Worm (Caenorhabditis elegans) whole organism, young adult: ENCODE results near the gene exc-15.

Experiments used
- B0035.1 ChIP-seq: sonication (generic microtip); optimal IDR thresholded peaks from 2 replicates; lab custom pipeline; 2016; ENCODE audit warnings: missing genetic modification characterization, mild to moderate bottlenecking, missing compliant biosample characterization, missing genotype, missing genetic modification reagents
- C06A6.2 ChIP-seq: fragments of 200-800 bp; sonication (Bioruptor generic); conservative IDR thresholded peaks from 2 replicates; pipeline ENCODE4 v1.3.6; 2022; ENCODE audit warnings: missing genetic modification characterization, missing compliant biosample characterization
- C17E4.6 ChIP-seq: fragments of 200-800 bp; sonication (Bioruptor generic); IDR thresholded peaks from 2 replicates; pipeline ENCODE4 v1.3.6; 2022; ENCODE audit warnings: missing genetic modification reagents, missing genetic modification characterization, missing compliant biosample characterization
- D2030.7 ChIP-seq: fragments of 200-800 bp; sonication (Bioruptor generic); IDR thresholded peaks from 2 replicates; pipeline ENCODE4 v1.3.6; 2022; ENCODE audit warnings: missing genetic modification reagents, missing genetic modification characterization, missing compliant biosample characterization
- F22D6.2 ChIP-seq: sonication (generic microtip); optimal IDR thresholded peaks from 2 replicates; lab custom pipeline; 2016; ENCODE audit warnings: mild to moderate bottlenecking, missing genetic modification characterization, missing compliant biosample characterization
- F49E8.2 ChIP-seq: sonication (generic microtip); optimal IDR thresholded peaks from 3 replicates; lab custom pipeline; 2017; ENCODE audit warnings: missing genetic modification characterization, mild to moderate bottlenecking, missing compliant biosample characterization, antibody characterized with exemption, moderate library complexity; ENCODE audit not compliant: insufficient read depth
- F52B5.7 ChIP-seq: sonication (generic microtip); optimal IDR thresholded peaks from 2 replicates; lab custom pipeline; 2016; ENCODE audit warnings: mild to moderate bottlenecking, missing genetic modification characterization, missing compliant biosample characterization
- F57A8.1 ChIP-seq: fragments of 200-800 bp; sonication (Bioruptor generic); optimal IDR thresholded peaks from 2 replicates; lab custom pipeline; 2018; ENCODE audit warnings: mild to moderate bottlenecking, missing genetic modification characterization, moderate library complexity, missing compliant biosample characterization
- F57C9.4 ChIP-seq: sonication (generic microtip); optimal IDR thresholded peaks from 2 replicates; lab custom pipeline; 2017; ENCODE audit warnings: mild to moderate bottlenecking, missing genetic modification characterization, missing compliant biosample characterization
- K12H6.12 ChIP-seq: fragments of 200-800 bp; sonication (Bioruptor generic); optimal IDR thresholded peaks from 2 replicates; lab custom pipeline; 2018; ENCODE audit warnings: mild to moderate bottlenecking, missing genetic modification characterization, missing compliant biosample characterization
- Y53G8AR.9 ChIP-seq: fragments of 200-800 bp; sonication (Bioruptor generic); conservative IDR thresholded peaks from 2 replicates; pipeline ENCODE4 v1.3.6; 2022; ENCODE audit warnings: missing genetic modification reagents, missing genetic modification characterization, missing compliant biosample characterization
- ZK185.1 ChIP-seq: sonication (generic microtip); optimal IDR thresholded peaks from 2 replicates; lab custom pipeline; 2016; ENCODE audit warnings: mild to moderate bottlenecking, missing genetic modification characterization, missing compliant biosample characterization; ENCODE audit not compliant: poor library complexity, severe bottlenecking
- atf-7 ChIP-seq: sonication (generic microtip); optimal IDR thresholded peaks from 2 replicates; lab custom pipeline; 2017; ENCODE audit warnings: mild to moderate bottlenecking, missing genetic modification characterization, missing compliant biosample characterization
- attf-5 ChIP-seq: fragments of 200-800 bp; sonication (Bioruptor generic); optimal IDR thresholded peaks from 2 replicates; lab custom pipeline; 2018; ENCODE audit warnings: mild to moderate bottlenecking, missing genetic modification characterization, missing compliant biosample characterization
- cebp-1 ChIP-seq, 2 experiments: fragments of 200-800 bp in 1 of 2; sonication (Bioruptor generic) in 1 of 2; sonication (generic microtip) in 1 of 2; IDR thresholded peaks in 1 of 2; optimal IDR thresholded peaks in 1 of 2; 2 replicates each; pipeline versions ENCODE4 v1.3.6 to Lab custom; 2017 to 2022; ENCODE audit warnings: missing compliant biosample characterization in 2 of 2, missing genetic modification characterization in 2 of 2, mild to moderate bottlenecking in 1 of 2, missing genetic modification reagents in 1 of 2, moderate library complexity in 1 of 2
- ceh-27 ChIP-seq: fragments of 200-800 bp; sonication (Bioruptor generic); optimal IDR thresholded peaks from 2 replicates; lab custom pipeline; 2018; ENCODE audit warnings: mild to moderate bottlenecking, missing genetic modification characterization, moderate library complexity, missing compliant biosample characterization
- dpff-1 ChIP-seq: sonication (generic microtip); optimal IDR thresholded peaks from 2 replicates; lab custom pipeline; 2017; ENCODE audit warnings: mild to moderate bottlenecking, missing genetic modification characterization, missing compliant biosample characterization
- egrh-3 ChIP-seq: fragments of 200-800 bp; sonication (Bioruptor generic); IDR thresholded peaks from 2 replicates; pipeline ENCODE4 v1.3.6; 2022; ENCODE audit warnings: missing genetic modification reagents, missing genetic modification characterization, missing compliant biosample characterization
- fkh-3 ChIP-seq: sonication (generic microtip); optimal IDR thresholded peaks from 2 replicates; lab custom pipeline; 2016; ENCODE audit warnings: mild to moderate bottlenecking, missing genetic modification characterization, missing compliant biosample characterization
- him-1 ChIP-seq: sonication (generic microtip); optimal IDR thresholded peaks from 2 replicates; lab custom pipeline; 2016; ENCODE audit warnings: missing genotype, missing genetic modification reagents, missing genetic modification characterization, missing compliant biosample characterization
- hlh-26 ChIP-seq: fragments of 200-800 bp; sonication (Bioruptor generic); conservative IDR thresholded peaks from 2 replicates; pipeline ENCODE4 v1.3.6; 2022; ENCODE audit warnings: missing genetic modification reagents, missing genetic modification characterization, missing compliant biosample characterization
- hrde-1 ChIP-seq: sonication (generic microtip); optimal IDR thresholded peaks from 2 replicates; lab custom pipeline; 2016; ENCODE audit warnings: missing genetic modification characterization, mild to moderate bottlenecking, missing compliant biosample characterization, moderate library complexity, missing genotype, missing genetic modification reagents, borderline replicate concordance
- lin-40 ChIP-seq: sonication (generic microtip); optimal IDR thresholded peaks from 2 replicates; lab custom pipeline; 2016; ENCODE audit warnings: missing genetic modification characterization, mild to moderate bottlenecking, missing compliant biosample characterization, missing genotype, missing genetic modification reagents
- lsl-1 ChIP-seq: fragments of 200-800 bp; sonication (Bioruptor generic); optimal IDR thresholded peaks from 2 replicates; lab custom pipeline; 2018; ENCODE audit warnings: mild to moderate bottlenecking, missing genetic modification characterization, moderate library complexity, missing compliant biosample characterization
- madf-3 ChIP-seq: fragments of 200-800 bp; sonication (Bioruptor generic); IDR thresholded peaks from 2 replicates; pipeline ENCODE4 v1.3.6; 2022; ENCODE audit warnings: missing genetic modification reagents, missing genetic modification characterization, missing compliant biosample characterization
- mcd-1 ChIP-seq: fragments of 200-800 bp; sonication (Bioruptor generic); IDR thresholded peaks from 2 replicates; pipeline ENCODE4 v1.3.6; 2022; ENCODE audit warnings: missing genetic modification reagents, missing genetic modification characterization, missing compliant biosample characterization
- nhr-80 ChIP-seq: sonication (generic microtip); optimal IDR thresholded peaks from 2 replicates; lab custom pipeline; 2016; ENCODE audit warnings: missing genetic modification characterization, missing compliant biosample characterization
- rcor-1 ChIP-seq: fragments of 200-800 bp; sonication (Bioruptor generic); IDR thresholded peaks from 2 replicates; pipeline ENCODE4 v1.3.6; 2022; ENCODE audit warnings: missing genetic modification reagents, missing genetic modification characterization, missing compliant biosample characterization
- rec-8 ChIP-seq, 2 experiments: sonication (generic microtip); optimal IDR thresholded peaks; 2 replicates each; lab custom pipeline; 2016; ENCODE audit warnings: mild to moderate bottlenecking in 2 of 2, missing genetic modification characterization in 2 of 2, missing genetic modification reagents in 2 of 2, missing genotype in 2 of 2, missing biosample characterization in 1 of 2, missing compliant biosample characterization in 1 of 2, moderate library complexity in 1 of 2
- rpc-1 ChIP-seq, 2 experiments: fragments of 150-350 bp in 1 of 2; sonication (generic microtip) in 1 of 2; optimal IDR thresholded peaks; 2 replicates each; lab custom pipeline; 2014 to 2018; ENCODE audit warnings: missing biosample characterization in 1 of 2, missing genetic modification characterization in 1 of 2, missing genetic modification reagents in 1 of 2, missing genotype in 1 of 2
- sea-2 ChIP-seq: fragments of 200-800 bp; sonication (Bioruptor generic); IDR thresholded peaks from 2 replicates; pipeline ENCODE4 v1.3.6; 2022; ENCODE audit warnings: missing genetic modification characterization, missing compliant biosample characterization
- snpc-4 ChIP-seq, 5 experiments: fragments of 150-350 bp in 1 of 5; sonication (generic microtip) in 4 of 5; optimal IDR thresholded peaks; 2 replicates each; lab custom pipeline; 2014 to 2018; ENCODE audit warnings: missing genetic modification characterization in 5 of 5, missing biosample characterization in 3 of 5, antibody characterized with exemption in 2 of 5, mild to moderate bottlenecking in 2 of 5, missing compliant biosample characterization in 2 of 5, missing genotype in 2 of 5, moderate library complexity in 2 of 5, missing genetic modification reagents in 1 of 5
- tbp1 ChIP-seq: fragments of 200-800 bp; sonication (Bioruptor generic); optimal IDR thresholded peaks from 2 replicates; lab custom pipeline; 2018; ENCODE audit warnings: mild to moderate bottlenecking, missing genetic modification characterization, missing compliant biosample characterization
- tbx-9 ChIP-seq: sonication (generic microtip); optimal IDR thresholded peaks from 2 replicates; lab custom pipeline; 2016; ENCODE audit warnings: borderline replicate concordance, missing genetic modification characterization, inconsistent platforms, missing compliant biosample characterization
- ztf-3 ChIP-seq: fragments of 200-800 bp; sonication (Bioruptor generic); optimal IDR thresholded peaks from 2 replicates; lab custom pipeline; 2018; ENCODE audit warnings: mild to moderate bottlenecking, missing genetic modification characterization, missing compliant biosample characterization

Gene exc-15

DNA sequence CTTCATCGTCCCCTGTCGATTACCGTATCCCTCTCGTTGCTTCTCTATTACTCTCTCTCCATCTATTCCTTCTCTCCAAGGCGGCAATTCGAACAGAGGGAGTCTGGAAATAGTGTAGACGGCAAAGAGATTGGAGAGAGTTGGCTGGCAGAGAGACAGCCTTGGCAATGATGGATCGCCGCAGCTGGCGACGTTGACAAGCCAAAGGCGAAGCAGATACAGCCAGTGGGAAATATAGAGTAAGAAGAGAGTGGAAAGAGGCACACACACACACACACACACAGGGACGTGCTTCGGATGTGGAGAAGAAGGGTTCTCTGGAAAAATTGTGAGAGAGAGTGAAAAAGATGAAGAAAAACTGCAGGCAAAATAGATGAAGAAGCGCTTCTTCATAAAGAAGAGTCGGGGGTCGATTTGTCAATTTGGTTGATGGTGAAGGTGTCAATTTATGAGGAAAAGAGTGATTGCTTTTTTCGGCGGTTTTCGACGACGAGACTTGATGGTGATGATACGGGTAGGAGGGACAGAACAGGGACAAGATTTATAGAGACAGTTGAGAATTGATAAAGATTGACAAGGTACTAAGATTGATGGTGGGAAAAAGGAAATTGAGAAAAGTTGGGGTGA lies 24.7 kb downstream of the exc-15 start (continued):
- TF ChIP-seq attf-5 (GFP tag; lab: Kevin White, UChicago), result no peak
- no peak for TF ChIP-seq hlh-26 (GFP tag; lab: Robert Waterston, UW)
- no peak for TF ChIP-seq lsl-1

DNA sequence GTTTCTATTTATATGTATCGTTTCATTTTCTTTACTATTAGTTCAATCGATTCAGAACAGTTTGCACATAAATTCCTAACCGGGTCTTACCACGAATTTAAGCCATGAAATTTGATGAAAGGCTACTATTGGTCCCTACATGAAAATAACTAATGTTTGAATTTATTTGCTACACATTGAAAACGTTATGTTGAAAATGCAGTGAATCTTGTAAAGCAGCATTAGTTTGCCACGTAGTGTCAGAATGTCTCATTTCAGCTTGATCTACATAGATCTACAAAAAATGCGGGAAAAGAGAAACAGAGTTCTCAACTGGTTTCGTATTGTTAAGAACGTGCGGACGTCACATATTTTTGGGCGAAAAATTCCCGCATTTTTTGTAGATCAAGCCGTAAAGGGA lies 25.5 kb downstream of the exc-15 start:
- TF ChIP-seq attf-5 (GFP tag; lab: Kevin White, UChicago) (no peak), D2030.7 (no peak), F57C9.4 (no peak), tbp1 (GFP tag; lab: Kevin White, UChicago) (no peak), rpc-1 (optimal IDR thresholded peaks at IDR 0.05; lab: Kevin White, UChicago) (no peak), rpc-1 (tag; optimal IDR thresholded peaks at IDR 0.05; lab: Kevin White, UChicago) (no peak), F57A8.1 (no peak), snpc-4 (GFP tag; optimal IDR thresholded peaks at IDR 0.05; lab: Kevin White, UChicago) (no peak), snpc-4 (tag; optimal IDR thresholded peaks at IDR 0.05; lab: Kevin White, UChicago) (no peak), madf-3 (GFP tag; lab: Robert Waterston, UW) (no peak), ztf-3 (GFP tag; lab: Kevin White, UChicago) (no peak), nhr-80 (tag; lab: Kevin White, UChicago) (no peak), C06A6.2 (GFP tag; lab: Robert Waterston, UW) (no peak), Y53G8AR.9 (GFP tag; lab: Robert Waterston, UW) (no peak), F52B5.7 (tag; lab: Kevin White, UChicago) (no peak), K12H6.12 (no peak), atf-7 (tag; lab: Kevin White, UChicago) (no peak), ZK185.1 (no peak), tbx-9 (tag; lab: Kevin White, UChicago) (no peak), F22D6.2 (tag; lab: Kevin White, UChicago) (no peak), hrde-1 (tag; lab: Kevin White, UChicago) (no peak), rcor-1 (no peak)

DNA sequence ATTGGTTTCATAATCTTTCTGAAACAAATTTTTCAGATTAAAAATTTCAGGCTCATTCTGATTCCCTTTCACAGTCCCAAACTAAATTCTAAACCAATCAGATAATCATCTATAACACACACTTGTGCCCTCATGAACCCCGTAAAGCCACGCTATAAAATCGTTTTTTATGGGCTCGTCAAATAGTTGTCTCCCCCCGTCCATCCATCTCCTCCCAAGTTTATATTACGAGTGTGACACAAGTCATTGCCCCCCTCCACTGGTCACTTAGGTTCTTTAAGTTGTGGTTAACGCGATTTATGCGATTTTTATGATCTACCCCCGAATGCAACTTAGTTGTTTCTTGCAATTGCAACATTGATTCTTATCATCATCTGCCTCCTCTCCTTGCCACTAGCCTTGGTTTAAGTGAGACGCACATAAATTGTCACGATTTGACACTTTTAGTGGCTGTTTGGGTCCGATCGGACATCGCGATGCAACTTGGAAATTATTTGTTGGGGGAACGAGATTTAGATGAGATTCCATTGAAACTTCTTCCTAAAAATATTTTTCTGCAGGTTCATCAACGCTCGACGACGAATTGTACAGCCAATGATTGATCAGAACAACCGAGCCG lies 26.2 kb downstream of the exc-15 start:
- TF ChIP-seq ceh-27 (no peak), F52B5.7 (tag; lab: Kevin White, UChicago) (no peak), F57A8.1 (no peak), mcd-1 (GFP tag; lab: Robert Waterston, UW) (no peak), him-1 (no peak), lin-40 (tag; lab: Kevin White, UChicago) (no peak), F49E8.2 (tag; lab: Kevin White, UChicago) (no peak), cebp-1 (GFP tag; IDR thresholded peaks at IDR 0.05; lab: Robert Waterston, UW) (no peak), cebp-1 (tag; optimal IDR thresholded peaks at IDR 0.05; lab: Kevin White, UChicago) (no peak), snpc-4 (GFP tag; optimal IDR thresholded peaks at IDR 0.05; lab: Kevin White, UChicago) (no peak), snpc-4 (tag; optimal IDR thresholded peaks at IDR 0.05; lab: Kevin White, UChicago) (no peak), dpff-1 (tag; lab: Kevin White, UChicago) (no peak), B0035.1 (tag; lab: Kevin White, UChicago) (no peak), sea-2 (GFP tag; lab: Robert Waterston, UW) (no peak), madf-3 (GFP tag; lab: Robert Waterston, UW) (no peak), fkh-3 (tag; lab: Kevin White, UChicago) (no peak), egrh-3 (GFP tag; lab: Robert Waterston, UW) (no peak), rec-8 (tag; optimal IDR thresholded peaks at IDR 0.05; lab: Kevin White, UChicago) (no peak), C17E4.6 (GFP tag; lab: Robert Waterston, UW) (no peak), F22D6.2 (tag; lab: Kevin White, UChicago) (no peak)
